Worm (Caenorhabditis elegans) whole organism, L4/young adult: ENCODE data around the gene fbxa-156.

Source experiments
- W03F9.2 ChIP-seq: fragments of 150-350 bp; optimal IDR thresholded peaks from 2 replicates; lab custom pipeline; 2014; ENCODE audit warnings: missing biosample characterization, missing genetic modification characterization
- dao-5 ChIP-seq: sonication (generic microtip); optimal IDR thresholded peaks from 2 replicates; lab custom pipeline; 2016; ENCODE audit warnings: missing genotype, missing genetic modification characterization, moderate library complexity, missing compliant biosample characterization
- him-1 ChIP-seq: sonication (generic microtip); optimal IDR thresholded peaks from 2 replicates; lab custom pipeline; 2016; ENCODE audit warnings: missing genotype, missing genetic modification reagents, missing genetic modification characterization, missing compliant biosample characterization

The fbxa-156 gene

ce11 chrV:17855889-17856288, 40.7 kb downstream of the fbxa-156 start, which contains the start of gene tcc-1:
TSS of gene tcc-1 (minus strand) at chrV:17855989.
- TF ChIP-seq him-1 (tag; lab: Kevin White, UChicago) (no peak), W03F9.2 (tag; lab: Kevin White, UChicago) (no peak), dao-5 (no peak)

DNA sequence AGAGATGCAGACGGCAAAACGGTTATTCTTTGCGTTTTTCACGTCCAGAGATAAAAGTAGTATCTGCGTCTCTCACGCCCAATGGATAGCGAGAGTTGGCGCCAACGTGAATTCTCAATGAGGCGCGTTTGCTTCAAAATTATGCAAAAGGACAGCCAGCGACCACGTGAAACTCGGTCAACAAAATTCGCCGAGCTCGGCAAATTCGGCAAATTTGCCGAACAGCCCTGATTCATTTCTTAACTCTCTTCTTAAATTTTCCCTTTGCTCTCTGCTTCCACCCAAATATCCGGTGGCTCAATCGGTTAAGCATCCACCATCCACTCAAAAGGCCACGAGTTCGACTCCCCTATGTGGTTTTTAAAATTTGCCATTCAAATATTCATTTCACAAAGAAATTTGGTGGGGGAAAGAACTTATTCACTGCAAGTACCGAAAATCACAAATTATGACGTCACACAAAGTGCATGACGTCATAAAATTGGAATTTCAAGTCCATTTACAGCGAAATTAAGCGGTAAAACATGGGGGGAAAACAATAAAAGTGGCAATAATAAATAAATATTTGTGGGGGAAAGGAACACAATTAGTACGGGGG, 51.1 kb downstream of the fbxa-156 start:
- no peak for TF ChIP-seq dao-5
